Fruit fly (Drosophila melanogaster) whole organism, embryonic: ENCODE data around the gene Rfx.

Experiments used
- Ada2b ChIP-seq: fragments of 200-800 bp; sonication (Bioruptor generic); IDR thresholded peaks from 2 replicates; pipeline ENCODE4 v1.3.6; 2022; ENCODE audit warnings: missing biosample characterization, missing genetic modification characterization
- B-H1 ChIP-seq: fragments of 200-800 bp; sonication (Bioruptor generic); IDR thresholded peaks from 3 replicates; pipeline ENCODE4 v1.3.6; 2022; ENCODE audit warnings: missing biosample characterization, missing genetic modification characterization
- BEAF-32 ChIP-seq: fragments of 200-800 bp; sonication (Bioruptor generic); optimal IDR thresholded peaks from 3 replicates; lab custom pipeline; 2017; ENCODE audit warnings: missing biosample characterization, missing genetic modification characterization, mild to moderate bottlenecking, moderate library complexity, missing genetic modification reagents
- Bdp1 ChIP-seq: fragments of 200-800 bp; sonication (Bioruptor generic); optimal IDR thresholded peaks from 3 replicates; lab custom pipeline; 2016; ENCODE audit warnings: missing biosample characterization, missing genetic modification characterization
- CG10267 ChIP-seq: fragments of 200-800 bp; sonication (Bioruptor generic); optimal IDR thresholded peaks from 2 replicates; lab custom pipeline; 2018; ENCODE audit warnings: missing biosample characterization, mild to moderate bottlenecking, missing genetic modification characterization, moderate library complexity
- CG10366 ChIP-seq: fragments of 200-800 bp; sonication (Bioruptor generic); IDR thresholded peaks from 2 replicates; pipeline ENCODE4 v1.3.6; 2022; ENCODE audit warnings: missing biosample characterization, missing genetic modification characterization
- CG10431 ChIP-seq: fragments of 200-800 bp; sonication (Bioruptor generic); optimal IDR thresholded peaks from 3 replicates; lab custom pipeline; 2018; ENCODE audit warnings: missing biosample characterization, mild to moderate bottlenecking, missing genetic modification characterization
- CG12769 ChIP-seq: fragments of 200-800 bp; sonication (Bioruptor generic); optimal IDR thresholded peaks from 2 replicates; lab custom pipeline; 2019; ENCODE audit warnings: missing biosample characterization, mild to moderate bottlenecking, missing genetic modification characterization, moderate library complexity
- CG13123 ChIP-seq: fragments of 200-800 bp; sonication (Bioruptor generic); optimal IDR thresholded peaks from 2 replicates; lab custom pipeline; 2016; ENCODE audit warnings: missing biosample characterization, missing genetic modification characterization
- CG13424 ChIP-seq: fragments of 200-800 bp; sonication (Bioruptor generic); optimal IDR thresholded peaks from 2 replicates; lab custom pipeline; 2019; ENCODE audit warnings: missing biosample characterization, mild to moderate bottlenecking, missing genetic modification characterization, moderate library complexity
- CG16863 ChIP-seq: fragments of 200-800 bp; sonication (Bioruptor generic); optimal IDR thresholded peaks from 3 replicates; lab custom pipeline; 2016; ENCODE audit warnings: missing biosample characterization, missing genetic modification characterization
- CG17186 ChIP-seq: fragments of 200-800 bp; sonication (Bioruptor generic); optimal IDR thresholded peaks from 3 replicates; lab custom pipeline; 2017; ENCODE audit warnings: missing biosample characterization, missing genetic modification reagents, missing genetic modification characterization
- CG1792 ChIP-seq: fragments of 200-800 bp; sonication (Bioruptor generic); optimal IDR thresholded peaks from 2 replicates; lab custom pipeline; 2016; ENCODE audit warnings: missing biosample characterization, missing genetic modification characterization
- CG1832 ChIP-seq: fragments of 200-800 bp; sonication (Bioruptor generic); optimal IDR thresholded peaks from 2 replicates; lab custom pipeline; 2017; ENCODE audit warnings: missing biosample characterization, mild to moderate bottlenecking, missing genetic modification characterization, inconsistent platforms
- CG18619 ChIP-seq: fragments of 200-800 bp; sonication (Bioruptor generic); optimal IDR thresholded peaks from 3 replicates; lab custom pipeline; 2017; ENCODE audit warnings: missing biosample characterization, mild to moderate bottlenecking, missing genetic modification characterization
- CG3065 ChIP-seq: fragments of 200-800 bp; sonication (Bioruptor generic); optimal IDR thresholded peaks from 2 replicates; lab custom pipeline; 2016; ENCODE audit warnings: missing biosample characterization, missing genetic modification characterization
- CG33213 ChIP-seq: fragments of 200-800 bp; sonication (Bioruptor generic); optimal IDR thresholded peaks from 3 replicates; lab custom pipeline; 2016; ENCODE audit warnings: missing biosample characterization, missing genetic modification characterization
- CG3995 ChIP-seq: fragments of 200-800 bp; sonication (Bioruptor generic); optimal IDR thresholded peaks from 3 replicates; lab custom pipeline; 2016; ENCODE audit warnings: missing biosample characterization, missing genetic modification characterization
- CG4424 ChIP-seq: fragments of 200-800 bp; sonication (Bioruptor generic); optimal IDR thresholded peaks from 3 replicates; lab custom pipeline; 2016; ENCODE audit warnings: missing biosample characterization, missing genetic modification characterization
- CG7928 ChIP-seq: fragments of 200-800 bp; sonication (Bioruptor generic); optimal IDR thresholded peaks from 2 replicates; lab custom pipeline; 2017; ENCODE audit warnings: missing biosample characterization, mild to moderate bottlenecking, missing genetic modification characterization
- CG8924 ChIP-seq: fragments of 200-800 bp; optimal IDR thresholded peaks from 3 replicates; lab custom pipeline; 2019; ENCODE audit warnings: missing biosample characterization, mild to moderate bottlenecking, missing genetic modification characterization, moderate library complexity
- CG9727 ChIP-seq: fragments of 200-800 bp; sonication (Bioruptor generic); optimal IDR thresholded peaks from 3 replicates; lab custom pipeline; 2017; ENCODE audit warnings: missing biosample characterization, mild to moderate bottlenecking, missing genetic modification characterization
- Dip3 ChIP-seq: fragments of 200-800 bp; sonication (Bioruptor generic); optimal IDR thresholded peaks from 3 replicates; lab custom pipeline; 2016; ENCODE audit warnings: missing biosample characterization, missing genetic modification characterization
- Dp ChIP-seq: fragments of 200-800 bp; sonication (Bioruptor generic); optimal IDR thresholded peaks from 2 replicates; lab custom pipeline; 2018; ENCODE audit warnings: missing biosample characterization, mild to moderate bottlenecking, missing genetic modification characterization, moderate library complexity
- Fer1 ChIP-seq: fragments of 200-800 bp; sonication (Bioruptor generic); optimal IDR thresholded peaks from 2 replicates; lab custom pipeline; 2017; ENCODE audit warnings: missing biosample characterization, mild to moderate bottlenecking, missing genetic modification characterization
- Fer2 ChIP-seq: fragments of 200-800 bp; sonication (Bioruptor generic); optimal IDR thresholded peaks from 2 replicates; lab custom pipeline; 2018; ENCODE audit warnings: missing biosample characterization, mild to moderate bottlenecking, missing genetic modification characterization, moderate library complexity
- HmgD ChIP-seq: fragments of 200-800 bp; sonication (Bioruptor generic); optimal IDR thresholded peaks from 3 replicates; lab custom pipeline; 2016; ENCODE audit warnings: missing biosample characterization, missing genetic modification characterization
- Hr3 ChIP-seq: fragments of 200-800 bp; sonication (Bioruptor generic); optimal IDR thresholded peaks from 3 replicates; lab custom pipeline; 2016; ENCODE audit warnings: missing biosample characterization, missing genetic modification characterization
- MESR4 ChIP-seq: fragments of 200-800 bp; sonication (Bioruptor generic); optimal IDR thresholded peaks from 2 replicates; lab custom pipeline; 2018; ENCODE audit warnings: missing biosample characterization, mild to moderate bottlenecking, missing genetic modification characterization, moderate library complexity
- MTF-1 ChIP-seq: fragments of 200-800 bp; sonication (Bioruptor generic); optimal IDR thresholded peaks from 2 replicates; lab custom pipeline; 2018; ENCODE audit warnings: missing biosample characterization, mild to moderate bottlenecking, missing genetic modification characterization, borderline replicate concordance
- Med ChIP-seq: fragments of 200-800 bp; sonication (Bioruptor generic); peaks from one replicate; lab custom pipeline; 2016; ENCODE audit warnings: missing biosample characterization, missing genetic modification characterization, mild to moderate bottlenecking, inconsistent platforms, moderate library complexity
- Myb ChIP-seq: fragments of 200-800 bp; sonication (Bioruptor generic); optimal IDR thresholded peaks from 2 replicates; lab custom pipeline; 2016; ENCODE audit warnings: missing biosample characterization, missing genetic modification characterization
- Nf-YB ChIP-seq: fragments of 200-800 bp; sonication (Bioruptor generic); optimal IDR thresholded peaks from 3 replicates; lab custom pipeline; 2019; ENCODE audit warnings: missing biosample characterization, mild to moderate bottlenecking, missing genetic modification characterization, moderate library complexity
- Pdp1 ChIP-seq, 2 experiments: fragments of 200-800 bp; sonication (Bioruptor generic); optimal IDR thresholded peaks; 3 replicates each; lab custom pipeline; 2016; ENCODE audit warnings: missing biosample characterization in 2 of 2, missing genetic modification characterization in 2 of 2, mild to moderate bottlenecking in 1 of 2, moderate library complexity in 1 of 2
- Rfx ChIP-seq: fragments of 200-800 bp; sonication (Bioruptor generic); IDR thresholded peaks from 2 replicates; pipeline ENCODE4 v1.3.6; 2022; ENCODE audit warnings: missing biosample characterization, missing genetic modification characterization
- Sry-δ ChIP-seq: fragments of 200-800 bp; sonication (Bioruptor generic); optimal IDR thresholded peaks from 2 replicates; lab custom pipeline; 2016; ENCODE audit warnings: missing biosample characterization, missing genetic modification characterization
- ara ChIP-seq: fragments of 200-800 bp; sonication (Bioruptor generic); IDR thresholded peaks from 2 replicates; pipeline ENCODE4 v1.3.6; 2022; ENCODE audit warnings: missing biosample characterization, missing genetic modification characterization
- az2 ChIP-seq: fragments of 200-800 bp; sonication (Bioruptor generic); optimal IDR thresholded peaks from 3 replicates; lab custom pipeline; 2016; ENCODE audit warnings: missing biosample characterization, missing genetic modification characterization
- bowl ChIP-seq: fragments of 200-800 bp; sonication (Bioruptor generic); IDR thresholded peaks from 2 replicates; pipeline ENCODE4 v1.3.6; 2022; ENCODE audit warnings: missing biosample characterization, missing genetic modification characterization
- dimm ChIP-seq: fragments of 200-800 bp; sonication (Bioruptor generic); IDR thresholded peaks from 2 replicates; pipeline ENCODE4 v1.3.6; 2022; ENCODE audit warnings: missing biosample characterization, missing genetic modification characterization
- en ChIP-seq: fragments of 200-800 bp; sonication (Bioruptor generic); optimal IDR thresholded peaks from 2 replicates; lab custom pipeline; 2016; ENCODE audit warnings: missing biosample characterization, missing genetic modification characterization
- fd96Cb ChIP-seq: fragments of 200-800 bp; sonication (Bioruptor generic); optimal IDR thresholded peaks from 2 replicates; lab custom pipeline; 2018; ENCODE audit warnings: missing biosample characterization, mild to moderate bottlenecking, missing genetic modification characterization, moderate library complexity
- gfzf ChIP-seq: fragments of 200-800 bp; sonication (Bioruptor generic); optimal IDR thresholded peaks from 2 replicates; lab custom pipeline; 2016; ENCODE audit warnings: missing biosample characterization, mild to moderate bottlenecking, missing genetic modification characterization, moderate library complexity
- grau ChIP-seq: fragments of 200-800 bp; optimal IDR thresholded peaks from 3 replicates; lab custom pipeline; 2019; ENCODE audit warnings: missing biosample characterization, mild to moderate bottlenecking, missing genetic modification characterization, moderate library complexity
- gro ChIP-seq: fragments of 200-800 bp; sonication (Bioruptor generic); optimal IDR thresholded peaks from 2 replicates; lab custom pipeline; 2016; ENCODE audit warnings: missing biosample characterization, missing genetic modification characterization
- prd ChIP-seq, 3 experiments: fragments of >200 bp in 2 of 3; fragments of 200-800 bp in 1 of 3; sonication (Bioruptor generic) in 1 of 3; optimal IDR thresholded peaks in 2 of 3; IDR thresholded peaks in 1 of 3; 2 replicates in 2 of 3; 3 replicates in 1 of 3; pipeline versions ENCODE4 v1.3.6 to Lab custom; 2017 to 2022; ENCODE audit warnings: missing biosample characterization in 1 of 3, missing genetic modification characterization in 1 of 3
- pzg ChIP-seq: fragments of 200-800 bp; sonication (Bioruptor generic); optimal IDR thresholded peaks from 3 replicates; lab custom pipeline; 2018; ENCODE audit warnings: missing biosample characterization, mild to moderate bottlenecking, missing genetic modification characterization, moderate library complexity
- schlank ChIP-seq: fragments of 200-800 bp; sonication (Bioruptor generic); optimal IDR thresholded peaks from 2 replicates; lab custom pipeline; 2018; ENCODE audit warnings: missing biosample characterization, mild to moderate bottlenecking, missing genetic modification characterization
- slou ChIP-seq: fragments of 200-800 bp; sonication (Bioruptor generic); optimal IDR thresholded peaks from 3 replicates; lab custom pipeline; 2016; ENCODE audit warnings: missing biosample characterization, missing genetic modification characterization
- trh ChIP-seq: fragments of 200-800 bp; sonication (Bioruptor generic); optimal IDR thresholded peaks from 2 replicates; lab custom pipeline; 2016; ENCODE audit warnings: missing biosample characterization, missing genetic modification characterization
- zen ChIP-seq: fragments of 200-800 bp; sonication (Bioruptor generic); optimal IDR thresholded peaks from 3 replicates; lab custom pipeline; 2018; ENCODE audit warnings: missing biosample characterization, mild to moderate bottlenecking, missing genetic modification characterization, moderate library complexity

Rfx gene

dm6 chr3R:10349987-10350386 is 27.9 kb downstream of the Rfx start, which contains the start of gene jumu (continued):
- TF ChIP-seq BEAF-32 (GFP tag; lab: Kevin White, UChicago) (peak; percentile 58), MTF-1 (GFP tag; lab: Kevin White, UChicago) (peak; percentile 15), grau (tag; lab: Kevin White, UChicago) (peak; percentile 21), Fer2 (tag; lab: Kevin White, UChicago) (no peak), zen (tag; lab: Kevin White, UChicago) (peak; percentile 35), CG13424 (tag; lab: Kevin White, UChicago) (peak; percentile 16), Hr3 (GFP tag; lab: Kevin White, UChicago) (peak; percentile 18), ara (GFP tag; lab: Robert Waterston, UW) (no peak), Med (GFP tag; lab: Kevin White, UChicago) (peak; percentile 81), schlank (tag; lab: Kevin White, UChicago) (no peak), CG10366 (GFP tag; lab: Robert Waterston, UW) (no peak), bowl (GFP tag; lab: Robert Waterston, UW) (no peak), CG12769 (tag; lab: Kevin White, UChicago) (no peak), CG3995 (GFP tag; lab: Kevin White, UChicago) (no peak), Sry-δ (GFP tag; lab: Kevin White, UChicago) (peak; percentile 44), CG4424 (GFP tag; lab: Kevin White, UChicago) (no peak), Pdp1 (GFP tag; optimal IDR thresholded peaks at IDR 0.05; lab: Kevin White, UChicago) (peak in 1 of 2 experiments; percentile 61), pzg (peak; percentile 97), Ada2b (GFP tag; lab: Robert Waterston, UW) (no peak), CG33213 (GFP tag; lab: Kevin White, UChicago) (peak; percentile 70), CG10267 (tag; lab: Kevin White, UChicago) (peak; percentile 72), CG9727 (GFP tag; lab: Kevin White, UChicago) (peak; percentile 23), B-H1 (no peak), CG8924 (tag; lab: Kevin White, UChicago) (peak; percentile 22), gfzf (GFP tag; lab: Kevin White, UChicago) (peak; percentile 98), gro (GFP tag; lab: Kevin White, UChicago) (peak; percentile 34), HmgD (GFP tag; lab: Kevin White, UChicago) (peak; percentile 83), CG1792 (GFP tag; lab: Kevin White, UChicago) (no peak), az2 (GFP tag; lab: Kevin White, UChicago) (no peak), Bdp1 (GFP tag; lab: Kevin White, UChicago) (no peak), CG16863 (GFP tag; lab: Kevin White, UChicago) (no peak), Rfx (GFP tag; lab: Robert Waterston, UW) (no peak), Dp (GFP tag; lab: Kevin White, UChicago) (peak; percentile 92), CG18619 (GFP tag; lab: Kevin White, UChicago) (peak; percentile 9), CG7928 (peak; percentile 59), prd (optimal IDR thresholded peaks at IDR 0.05; lab: Kevin White, UChicago) (no peak), prd (GFP tag; IDR thresholded peaks at IDR 0.05; lab: Robert Waterston, UW) (no peak), Dip3 (GFP tag; lab: Kevin White, UChicago) (no peak), CG10431 (GFP tag; lab: Kevin White, UChicago) (no peak), CG3065 (GFP tag; lab: Kevin White, UChicago) (no peak), en (GFP tag; lab: Kevin White, UChicago) (no peak), MESR4 (GFP tag; lab: Kevin White, UChicago) (peak; percentile 14), Fer1 (GFP tag; lab: Kevin White, UChicago) (peak; percentile 25), Myb (GFP tag; lab: Kevin White, UChicago) (peak; percentile 100), slou (GFP tag; lab: Kevin White, UChicago) (no peak), trh (GFP tag; lab: Kevin White, UChicago) (no peak), CG1832 (no peak), fd96Cb (no peak), CG17186 (GFP tag; lab: Kevin White, UChicago) (peak; percentile 61), Nf-YB (GFP tag; lab: Kevin White, UChicago) (no peak), CG13123 (no peak), dimm (GFP tag; lab: Robert Waterston, UW) (no peak)
